Worm (Caenorhabditis elegans) whole organism, late embryonic: Measurements from ENCODE around the gene C55A6.10.

Experiments used
- ceh-6 ChIP-seq: fragments of 200-800 bp; sonication (Bioruptor generic); optimal IDR thresholded peaks from 2 replicates; lab custom pipeline; 2018; ENCODE audit warnings: mild to moderate bottlenecking, missing genetic modification characterization, missing compliant biosample characterization
- tbx-2 ChIP-seq: sonication (generic microtip); optimal IDR thresholded peaks from 2 replicates; lab custom pipeline; 2016; ENCODE audit warnings: missing genetic modification characterization, missing compliant biosample characterization

ce11 chrV:11554260-11554659 is 49.1 kb downstream of the C55A6.10 start, which contains the start of gene duo-1:
- TF ChIP-seq ceh-6 (GFP tag; lab: Kevin White, UChicago) = no peak
- no peak for TF ChIP-seq tbx-2
